Fruit fly (Drosophila melanogaster): Measurements from ENCODE around the gene CG14275.
A peak's percentile ranks its signal among the peaks of the same experiment; 100 is the strongest.

The CG14275 gene

dm6 chr2L:8374235-8374634 lies 47.0 kb downstream of the CG14275 start, which contains the start of gene Wdr82 (continued):
- peak; percentile 83 for TF ChIP-seq tna (GFP tag; IDR thresholded peaks at IDR 0.05; ENCODE audit: partially characterized antibody)
- TF ChIP-seq vnd (GFP tag; IDR thresholded peaks at IDR 0.05; ENCODE audit: partially characterized antibody), result peak; percentile 65
- peak; percentile 83 for TF ChIP-seq chinmo (GFP tag; IDR thresholded peaks at IDR 0.05; ENCODE audit: partially characterized antibody)
- TF ChIP-seq CG10267 (tag; optimal IDR thresholded peaks at IDR 0.05), result peak; percentile 22
- no peak for TF ChIP-seq CG12236 (GFP tag; optimal IDR thresholded peaks at IDR 0.05)
- no peak for TF ChIP-seq dati (GFP tag; IDR thresholded peaks at IDR 0.05)
- peak; percentile 83 for TF ChIP-seq ato (GFP tag; IDR thresholded peaks at IDR 0.05; ENCODE audit: partially characterized antibody)
- peak; percentile 7 for TF ChIP-seq Ets97D (GFP tag; optimal IDR thresholded peaks at IDR 0.05)
- no peak for TF ChIP-seq CG10147 (GFP tag; optimal IDR thresholded peaks at IDR 0.05)
- TF ChIP-seq CG2116 (GFP tag; optimal IDR thresholded peaks at IDR 0.05), result peak; percentile 61
- peak; percentile 82 for TF ChIP-seq sens (GFP tag)
- TF ChIP-seq CG4404 (GFP tag; IDR thresholded peaks at IDR 0.05), result no peak
- no peak for TF ChIP-seq CG2202 (tag; optimal IDR thresholded peaks at IDR 0.05)
- peak; percentile 70; the same call in 1 of the 3 replicates for TF ChIP-seq CG7963 (GFP tag; IDR thresholded peaks at IDR 0.05; ENCODE audit: partially characterized antibody)
- peak; percentile 85 for TF ChIP-seq Dref (GFP tag; IDR thresholded peaks at IDR 0.05)
- TF ChIP-seq p53 (GFP tag; optimal IDR thresholded peaks at IDR 0.05), result no peak
- peak; percentile 69 for TF ChIP-seq CG16813 (GFP tag; IDR thresholded peaks at IDR 0.05; ENCODE audit: partially characterized antibody)
- peak; percentile 73 for TF ChIP-seq sna (GFP tag; IDR thresholded peaks at IDR 0.05; ENCODE audit: partially characterized antibody)
- peak; percentile 28 for TF ChIP-seq CG14710 (tag; optimal IDR thresholded peaks at IDR 0.05)

dm6 chr2L:8376717-8377116 lies 49.5 kb downstream of the CG14275 start, which contains the start of the genes CG13390 and CG17294:
Gene CG13390, minus strand, starts transcription at chr2L:8376797.
Gene CG17294, plus strand, starts transcription at chr2L:8377035.
- TF ChIP-seq CG17385 (GFP tag; optimal IDR thresholded peaks at IDR 0.05) (peak; percentile 99), CG15011 (GFP tag; optimal IDR thresholded peaks at IDR 0.05) (peak; percentile 99), CG8388 (GFP tag; optimal IDR thresholded peaks at IDR 0.05) (peak; percentile 99), nau (GFP tag; optimal IDR thresholded peaks at IDR 0.05) (peak; percentile 99), CG10959 (GFP tag; IDR thresholded peaks at IDR 0.05) (peak; percentile 99), CG14014 (GFP tag; IDR thresholded peaks at IDR 0.05) (peak; percentile 100), cato (GFP tag; optimal IDR thresholded peaks at IDR 0.05; ENCODE audit: borderline replicate concordance) (peak; percentile 98), CG12744 (GFP tag; optimal IDR thresholded peaks at IDR 0.05) (peak; percentile 96), CG33213 (GFP tag; optimal IDR thresholded peaks at IDR 0.05) (peak; percentile 93), fd3F (GFP tag; optimal IDR thresholded peaks at IDR 0.05) (peak; percentile 100), chinmo (GFP tag; IDR thresholded peaks at IDR 0.05; ENCODE audit: partially characterized antibody) (peak; percentile 57; the same call in 1 of the 4 replicates), grn (GFP tag; optimal IDR thresholded peaks at IDR 0.05) (peak; percentile 92), ase (GFP tag; IDR thresholded peaks at IDR 0.05) (peak; percentile 99), CG14860 (GFP tag; IDR thresholded peaks at IDR 0.05; ENCODE audit: partially characterized antibody) (0 out of 3 replicates have a peak, but pooled peaks have one; percentile 44), chm (GFP tag; IDR thresholded peaks at IDR 0.05) (peak; percentile 99), CG15479 (GFP tag; optimal IDR thresholded peaks at IDR 0.05) (peak; percentile 84), nom (GFP tag; optimal IDR thresholded peaks at IDR 0.05) (peak; percentile 99), hb (GFP tag; IDR thresholded peaks at IDR 0.05; ENCODE audit: partially characterized antibody) (peak; percentile 37; the same call in 1 of the 3 replicates), unc-4 (GFP tag; IDR thresholded peaks at IDR 0.05; ENCODE audit: partially characterized antibody) (peak; percentile 88), CG10462 (GFP tag; optimal IDR thresholded peaks at IDR 0.05) (peak; percentile 99), CG1647 (GFP tag; optimal IDR thresholded peaks at IDR 0.05) (peak; percentile 95), peb (GFP tag; IDR thresholded peaks at IDR 0.05) (peak; percentile 98), hkb (optimal IDR thresholded peaks at IDR 0.05) (no peak), hkb (GFP tag; IDR thresholded peaks at IDR 0.05) (peak; percentile 100), chn (GFP tag; optimal IDR thresholded peaks at IDR 0.05) (peak; percentile 96), emc (GFP tag; optimal IDR thresholded peaks at IDR 0.05) (peak; percentile 91), disco-r (GFP tag; optimal IDR thresholded peaks at IDR 0.05) (peak; percentile 87), trem (tag; optimal IDR thresholded peaks at IDR 0.05) (peak; percentile 97), Opbp (GFP tag; IDR thresholded peaks at IDR 0.05; ENCODE audit: partially characterized antibody) (peak; percentile 31; the same call in 1 of the 3 replicates), org-1 (GFP tag; optimal IDR thresholded peaks at IDR 0.05) (peak; percentile 98), CG12104 (GFP tag; optimal IDR thresholded peaks at IDR 0.05) (peak; percentile 99)

Measured in whole organism, embryonic.